Worm (Caenorhabditis elegans) whole organism, midembryonic: ENCODE results near the gene T04C12.33.

Experiments
- ref-1 ChIP-seq: fragments of 200-800 bp; sonication (Bioruptor generic); conservative IDR thresholded peaks from 2 replicates; pipeline ENCODE4 v1.3.6; 2022; ENCODE audit warnings: missing genetic modification reagents, missing genetic modification characterization, missing compliant biosample characterization
- tab-1 ChIP-seq: fragments of 200-800 bp; sonication (Bioruptor generic); IDR thresholded peaks from 2 replicates; pipeline ENCODE4 v1.3.6; 2022; ENCODE audit warnings: missing genetic modification characterization, missing compliant biosample characterization

ce11 chrV:11004094-11004493, 47.9 kb upstream of the T04C12.33 start:
- no peak for TF ChIP-seq tab-1
- TF ChIP-seq ref-1 (GFP tag; lab: Robert Waterston, UW): no peak
